Fruit fly (Drosophila melanogaster) whole organism, adult: ENCODE results near the gene SsRbeta.

Experiments used
- CG11617 ChIP-seq: fragments of 200-800 bp; sonication (Bioruptor generic); optimal IDR thresholded peaks from 2 replicates; lab custom pipeline; 2017; ENCODE audit warnings: mild to moderate bottlenecking, missing biosample characterization, missing genetic modification reagents, missing genetic modification characterization
- CG12768 ChIP-seq: fragments of 200-800 bp; sonication (Bioruptor generic); optimal IDR thresholded peaks from 2 replicates; lab custom pipeline; 2017; ENCODE audit warnings: missing biosample characterization, missing genetic modification characterization, mild to moderate bottlenecking, moderate library complexity, missing genetic modification reagents
- CG14711 ChIP-seq: fragments of 200-800 bp; sonication (Bioruptor generic); optimal IDR thresholded peaks from 2 replicates; lab custom pipeline; 2018; ENCODE audit warnings: missing biosample characterization, mild to moderate bottlenecking, missing genetic modification characterization, moderate library complexity
- CG1620 ChIP-seq: fragments of 200-800 bp; sonication (Bioruptor generic); optimal IDR thresholded peaks from 2 replicates; lab custom pipeline; 2016; ENCODE audit warnings: missing biosample characterization, missing genetic modification characterization
- CG33017 ChIP-seq: fragments of 200-800 bp; sonication (Bioruptor generic); optimal IDR thresholded peaks from 2 replicates; lab custom pipeline; 2018; ENCODE audit warnings: missing biosample characterization, mild to moderate bottlenecking, missing genetic modification characterization, moderate library complexity
- CG5204 ChIP-seq: fragments of 200-800 bp; sonication (Bioruptor generic); optimal IDR thresholded peaks from 2 replicates; lab custom pipeline; 2016; ENCODE audit warnings: missing biosample characterization, missing genetic modification characterization
- CG7045 ChIP-seq: fragments of 200-800 bp; sonication (Bioruptor generic); optimal IDR thresholded peaks from 2 replicates; lab custom pipeline; 2017; ENCODE audit warnings: missing biosample characterization, mild to moderate bottlenecking, missing genetic modification characterization
- CG7101 ChIP-seq: fragments of 200-800 bp; sonication (Bioruptor generic); optimal IDR thresholded peaks from 2 replicates; lab custom pipeline; 2018; ENCODE audit warnings: missing biosample characterization, mild to moderate bottlenecking, missing genetic modification characterization, moderate library complexity
- Clk ChIP-seq: fragments of 200-800 bp; sonication (Bioruptor generic); optimal IDR thresholded peaks from 2 replicates; lab custom pipeline; 2017; ENCODE audit warnings: missing biosample characterization, missing genetic modification characterization
- Crg-1 ChIP-seq: fragments of 200-800 bp; sonication (Bioruptor generic); optimal IDR thresholded peaks from 2 replicates; lab custom pipeline; 2016; ENCODE audit warnings: missing biosample characterization, missing genetic modification characterization
- Hr96 ChIP-seq: fragments of 200-800 bp; sonication (Bioruptor generic); optimal IDR thresholded peaks from 2 replicates; lab custom pipeline; 2016; ENCODE audit warnings: missing biosample characterization, missing genetic modification characterization
- Mnt ChIP-seq: fragments of 200-800 bp; sonication (Bioruptor generic); optimal IDR thresholded peaks from 2 replicates; lab custom pipeline; 2016; ENCODE audit warnings: missing biosample characterization, mild to moderate bottlenecking, missing genetic modification characterization
- bab1 ChIP-seq: fragments of 200-800 bp; sonication (Bioruptor generic); optimal IDR thresholded peaks from 3 replicates; lab custom pipeline; 2019; ENCODE audit warnings: missing biosample characterization, mild to moderate bottlenecking, missing genetic modification characterization, moderate library complexity
- cic ChIP-seq: fragments of 200-800 bp; sonication (Bioruptor generic); optimal IDR thresholded peaks from 2 replicates; lab custom pipeline; 2017; ENCODE audit warnings: missing biosample characterization, mild to moderate bottlenecking, missing genetic modification characterization, moderate library complexity
- cnc ChIP-seq, 2 experiments: fragments of >200 bp; optimal IDR thresholded peaks; 2 replicates each; lab custom pipeline; 2017
- kay ChIP-seq: fragments of 200-800 bp; sonication (Bioruptor generic); peaks from one replicate; lab custom pipeline; 2016; ENCODE audit warnings: missing biosample characterization, missing genetic modification characterization, borderline replicate concordance
- ovo ChIP-seq: fragments of 200-800 bp; sonication (Bioruptor generic); optimal IDR thresholded peaks from 2 replicates; lab custom pipeline; 2016; ENCODE audit warnings: missing biosample characterization, missing genetic modification characterization
- pad ChIP-seq: fragments of 200-800 bp; sonication (Bioruptor generic); optimal IDR thresholded peaks from 3 replicates; lab custom pipeline; 2017; ENCODE audit warnings: missing biosample characterization, missing genetic modification characterization, mild to moderate bottlenecking, moderate library complexity, missing genetic modification reagents
- tj ChIP-seq: fragments of 200-800 bp; sonication (Bioruptor generic); optimal IDR thresholded peaks from 3 replicates; lab custom pipeline; 2017; ENCODE audit warnings: missing biosample characterization, mild to moderate bottlenecking, missing genetic modification characterization, moderate library complexity
- toe ChIP-seq: fragments of 200-800 bp; sonication (Bioruptor generic); optimal IDR thresholded peaks from 2 replicates; lab custom pipeline; 2016; ENCODE audit warnings: missing biosample characterization, missing genetic modification characterization

Gene SsRbeta

DNA sequence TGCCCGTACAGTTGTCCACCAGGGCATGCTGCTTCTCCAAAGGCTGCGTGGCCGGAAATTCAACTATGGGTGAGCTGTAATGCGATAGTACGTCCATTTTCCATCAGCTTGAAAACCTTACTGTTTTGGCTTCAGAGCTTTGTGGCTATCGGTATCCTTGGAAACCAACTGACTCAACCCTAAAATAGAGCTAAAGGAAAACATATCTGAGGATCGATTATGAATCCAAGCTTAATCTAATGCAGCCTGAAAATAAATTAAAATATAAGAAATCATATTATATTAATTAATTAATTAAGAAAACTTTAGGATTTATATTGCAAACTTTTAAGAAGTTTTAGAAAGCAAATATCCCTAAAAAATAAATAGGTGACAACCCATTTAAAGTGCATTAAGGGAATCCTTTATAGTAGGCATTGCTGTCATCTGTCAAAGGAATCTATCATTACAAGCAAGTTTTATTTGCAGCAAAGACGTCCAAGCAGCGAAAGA is 32.0 kb upstream of the SsRbeta start, which contains the start of the genes CG13074 and ATPsynbetaL:
CG13074 (minus strand) TSS at position 101 of the 492 bp plus-strand sequence.
ATPsynbetaL (plus strand) TSS at position 442 of the 492 bp plus-strand sequence.
- TF ChIP-seq Crg-1 (GFP tag; lab: Kevin White, UChicago) (no peak), pad (GFP tag; lab: Kevin White, UChicago) (no peak), ovo (GFP tag; lab: Kevin White, UChicago) (no peak), cnc (optimal IDR thresholded peaks at IDR 0.05; lab: Kevin White, UChicago) (no peak), tj (GFP tag; lab: Kevin White, UChicago) (no peak), toe (GFP tag; lab: Kevin White, UChicago) (no peak), Hr96 (GFP tag; lab: Kevin White, UChicago) (no peak), cic (GFP tag; lab: Kevin White, UChicago) (no peak), CG12768 (GFP tag; lab: Kevin White, UChicago) (no peak), Clk (GFP tag; lab: Kevin White, UChicago) (no peak), CG33017 (no peak), kay (GFP tag; lab: Kevin White, UChicago) (no peak)

DNA sequence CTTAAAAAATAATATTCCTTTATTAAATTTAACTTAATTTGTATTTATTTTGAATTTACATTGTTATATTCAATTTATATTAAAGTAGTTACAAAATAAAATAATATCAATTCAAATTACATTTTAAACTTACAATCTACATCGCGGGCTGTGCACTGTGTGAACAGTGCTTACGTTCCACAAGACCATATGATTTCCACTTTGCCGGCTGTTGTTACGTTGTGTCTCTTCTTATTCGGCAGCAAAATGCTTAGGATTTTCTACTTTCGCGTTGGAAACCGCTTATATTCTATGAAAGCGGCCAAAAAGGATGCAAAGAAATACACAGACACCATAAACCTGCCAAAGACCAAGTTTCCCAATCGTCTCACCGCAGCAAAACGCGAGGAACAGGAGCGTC is 29.4 kb upstream of the SsRbeta start, which contains the start of gene IleRS-m:
IleRS-m (plus strand) TSS at position 222 of the 400 bp plus-strand sequence.
- TF ChIP-seq kay (GFP tag; lab: Kevin White, UChicago) = no peak
- TF ChIP-seq CG5204 (GFP tag; lab: Kevin White, UChicago) = no peak
- no peak for TF ChIP-seq pad (GFP tag; lab: Kevin White, UChicago)
- TF ChIP-seq ovo (GFP tag; lab: Kevin White, UChicago) = no peak
- no peak for TF ChIP-seq Clk (GFP tag; lab: Kevin White, UChicago)
- no peak for TF ChIP-seq CG7045 (GFP tag; lab: Kevin White, UChicago)
- no peak for TF ChIP-seq CG14711 (tag; lab: Kevin White, UChicago)
- no peak for TF ChIP-seq CG7101
- TF ChIP-seq CG1620 (GFP tag; lab: Kevin White, UChicago) = no peak
- no peak for TF ChIP-seq CG11617 (GFP tag; lab: Kevin White, UChicago)
- TF ChIP-seq toe (GFP tag; lab: Kevin White, UChicago) = no peak
- no peak for TF ChIP-seq tj (GFP tag; lab: Kevin White, UChicago)
- TF ChIP-seq bab1 (GFP tag; lab: Kevin White, UChicago) = no peak

- TF ChIP-seq cnc (optimal IDR thresholded peaks at IDR 0.05; lab: Kevin White, UChicago) (no peak), CG7045 (GFP tag; lab: Kevin White, UChicago) (peak; percentile 45), Crg-1 (GFP tag; lab: Kevin White, UChicago) (peak; percentile 64), bab1 (GFP tag; lab: Kevin White, UChicago) (peak; percentile 78), toe (GFP tag; lab: Kevin White, UChicago) (peak; percentile 85), kay (GFP tag; lab: Kevin White, UChicago) (no peak), CG12768 (GFP tag; lab: Kevin White, UChicago) (peak; percentile 77), CG1620 (GFP tag; lab: Kevin White, UChicago) (peak; percentile 83), CG33017 (peak; percentile 76), tj (GFP tag; lab: Kevin White, UChicago) (peak; percentile 48), CG11617 (GFP tag; lab: Kevin White, UChicago) (peak; percentile 78), ovo (GFP tag; lab: Kevin White, UChicago) (peak; percentile 71), CG5204 (GFP tag; lab: Kevin White, UChicago) (peak; percentile 83), CG14711 (tag; lab: Kevin White, UChicago) (peak; percentile 78), cic (GFP tag; lab: Kevin White, UChicago) (peak; percentile 7), Mnt (GFP tag; lab: Kevin White, UChicago) (peak; percentile 81), Clk (GFP tag; lab: Kevin White, UChicago) (peak; percentile 47), Hr96 (GFP tag; lab: Kevin White, UChicago) (peak; percentile 86), CG7101 (peak; percentile 80), pad (GFP tag; lab: Kevin White, UChicago) (peak; percentile 52)
Measured at dm6 chr3L:16105528-16105927, 23.9 kb upstream of the SsRbeta start, which contains the start of the genes IntS9 and CG43295. Gene IntS9, minus strand, starts transcription at chr3L:16105627. Gene CG43295, plus strand, starts transcription at chr3L:16105852.

- TF ChIP-seq Clk (GFP tag; lab: Kevin White, UChicago) = no peak
- TF ChIP-seq CG1620 (GFP tag; lab: Kevin White, UChicago) = no peak
- no peak for TF ChIP-seq CG7101
- TF ChIP-seq CG11617 (GFP tag; lab: Kevin White, UChicago) = peak; percentile 29
- peak; percentile 18 for TF ChIP-seq ovo (GFP tag; lab: Kevin White, UChicago)
- TF ChIP-seq Crg-1 (GFP tag; lab: Kevin White, UChicago) = no peak
- TF ChIP-seq CG12768 (GFP tag; lab: Kevin White, UChicago) = peak; percentile 65
- no peak for TF ChIP-seq CG14711 (tag; lab: Kevin White, UChicago)
- TF ChIP-seq kay (GFP tag; lab: Kevin White, UChicago) = no peak
- peak; percentile 8 for TF ChIP-seq Mnt (GFP tag; lab: Kevin White, UChicago)
- TF ChIP-seq bab1 (GFP tag; lab: Kevin White, UChicago) = peak; percentile 35
- TF ChIP-seq toe (GFP tag; lab: Kevin White, UChicago) = no peak
- no peak for TF ChIP-seq cic (GFP tag; lab: Kevin White, UChicago)
- TF ChIP-seq CG33017 = no peak
- no peak for TF ChIP-seq cnc (optimal IDR thresholded peaks at IDR 0.05; lab: Kevin White, UChicago)
- TF ChIP-seq CG5204 (GFP tag; lab: Kevin White, UChicago) = no peak
- TF ChIP-seq tj (GFP tag; lab: Kevin White, UChicago) = no peak
Measured at dm6 chr3L:16112069-16112820, 17.2 kb upstream of the SsRbeta start, which contains the start of gene Zn72D. Gene Zn72D, minus strand, starts transcription at chr3L:16112626.
